Fruit fly (Drosophila melanogaster): ENCODE measurements around the gene M1BP.

The M1BP gene

dm6 chr3R:8731597-8732263 is at the start of gene M1BP, which contains the start of gene CG8202 (continued):
- TF ChIP-seq sob (GFP tag; IDR thresholded peaks at IDR 0.05) (peak; percentile 57; the same call in 1 of the 2 replicates), knrl (GFP tag; IDR thresholded peaks at IDR 0.05; ENCODE audit: partially characterized antibody) (no peak), Ada2b (GFP tag; IDR thresholded peaks at IDR 0.05) (peak; percentile 55; the same call in 1 of the 2 replicates), Abd-B (GFP tag; optimal IDR thresholded peaks at IDR 0.05) (peak; percentile 87), btn (GFP tag; optimal IDR thresholded peaks at IDR 0.05) (no peak), CG11696 (GFP tag; IDR thresholded peaks at IDR 0.05) (0 out of 2 replicates have a peak, but pooled peaks have one; percentile 15), CG3838 (GFP tag; optimal IDR thresholded peaks at IDR 0.05) (peak; percentile 24), en (GFP tag; optimal IDR thresholded peaks at IDR 0.05) (no peak), Xbp1 (GFP tag; optimal IDR thresholded peaks at IDR 0.05) (peak; percentile 93), CG12071 (GFP tag; optimal IDR thresholded peaks at IDR 0.05) (no peak), CG12155 (GFP tag; optimal IDR thresholded peaks at IDR 0.05) (peak; percentile 78), Deaf1 (tag; optimal IDR thresholded peaks at IDR 0.05) (no peak), Rfx (GFP tag; IDR thresholded peaks at IDR 0.05) (peak; percentile 80), Poxn (GFP tag; IDR thresholded peaks at IDR 0.05) (no peak), CG4328 (GFP tag; optimal IDR thresholded peaks at IDR 0.05) (peak; percentile 91), hbn (GFP tag; IDR thresholded peaks at IDR 0.05; ENCODE audit: partially characterized antibody) (no peak), sna (GFP tag; IDR thresholded peaks at IDR 0.05; ENCODE audit: partially characterized antibody) (no peak), CG31224 (GFP tag; IDR thresholded peaks at IDR 0.05) (peak; percentile 52), tll (GFP tag; optimal IDR thresholded peaks at IDR 0.05) (no peak), Fer1 (GFP tag; optimal IDR thresholded peaks at IDR 0.05) (peak; percentile 91), unpg (GFP tag; optimal IDR thresholded peaks at IDR 0.05) (peak; percentile 80), exex (tag; optimal IDR thresholded peaks at IDR 0.05) (peak; percentile 66), CG11504 (tag; optimal IDR thresholded peaks at IDR 0.05) (peak; percentile 93), cwo (GFP tag; optimal IDR thresholded peaks at IDR 0.05) (peak; percentile 87), ssp (GFP tag; IDR thresholded peaks at IDR 0.05) (peak; percentile 56; the same call in 1 of the 2 replicates), pros (GFP tag; optimal IDR thresholded peaks at IDR 0.05) (peak; percentile 38), CG13287 (GFP tag; IDR thresholded peaks at IDR 0.05; ENCODE audit: partially characterized antibody) (no peak), zf30C (GFP tag; optimal IDR thresholded peaks at IDR 0.05) (no peak), peb (GFP tag; IDR thresholded peaks at IDR 0.05) (no peak), CG15011 (GFP tag; optimal IDR thresholded peaks at IDR 0.05) (no peak), CG8089 (GFP tag; optimal IDR thresholded peaks at IDR 0.05) (peak; percentile 28), CG18619 (GFP tag; optimal IDR thresholded peaks at IDR 0.05) (peak; percentile 93), Ets65A (GFP tag) (peak; percentile 48), CG14441 (GFP tag; IDR thresholded peaks at IDR 0.05) (peak; percentile 76), CG6272 (GFP tag; IDR thresholded peaks at IDR 0.05) (peak; percentile 59; the same call in 1 of the 2 replicates), Camta (GFP tag; optimal IDR thresholded peaks at IDR 0.05) (peak; percentile 6), CG7839 (tag; optimal IDR thresholded peaks at IDR 0.05) (peak; percentile 94), CG4617 (GFP tag; optimal IDR thresholded peaks at IDR 0.05; ENCODE audit: borderline replicate concordance) (peak; percentile 54), vnd (GFP tag; IDR thresholded peaks at IDR 0.05; ENCODE audit: partially characterized antibody) (no peak), esg (GFP tag; conservative IDR thresholded peaks at IDR 0.05) (peak; percentile 67; the same call in 1 of the 2 replicates), Max (GFP tag; optimal IDR thresholded peaks at IDR 0.05) (peak; percentile 74), her (GFP tag; optimal IDR thresholded peaks at IDR 0.05) (no peak), Nf-YB (GFP tag; optimal IDR thresholded peaks at IDR 0.05) (peak; percentile 85), lov (optimal IDR thresholded peaks at IDR 0.05) (no peak), lov (GFP tag; IDR thresholded peaks at IDR 0.05) (no peak), MESR4 (GFP tag; optimal IDR thresholded peaks at IDR 0.05) (peak; percentile 40), sc (optimal IDR thresholded peaks at IDR 0.05) (no peak), sc (GFP tag; optimal IDR thresholded peaks at IDR 0.05) (peak; percentile 86), cad (GFP tag; optimal IDR thresholded peaks at IDR 0.05) (no peak)

Data from whole organism, embryonic.